Fruit fly (Drosophila melanogaster) whole organism, embryonic: ENCODE data around the gene ft.

ENCODE experiments used
- Abd-B ChIP-seq: fragments of 200-800 bp; sonication (Bioruptor generic); optimal IDR thresholded peaks from 2 replicates; lab custom pipeline; 2018; ENCODE audit warnings: missing biosample characterization, mild to moderate bottlenecking, missing genetic modification characterization, moderate library complexity
- Ada2b ChIP-seq: fragments of 200-800 bp; sonication (Bioruptor generic); IDR thresholded peaks from 2 replicates; pipeline ENCODE4 v1.3.6; 2022; ENCODE audit warnings: missing biosample characterization, missing genetic modification characterization
- Atf3 ChIP-seq: fragments of 200-800 bp; sonication (Bioruptor generic); optimal IDR thresholded peaks from 3 replicates; lab custom pipeline; 2016; ENCODE audit warnings: missing biosample characterization, missing genetic modification characterization
- Blimp-1 ChIP-seq: fragments of 200-800 bp; sonication (Bioruptor generic); optimal IDR thresholded peaks from 3 replicates; lab custom pipeline; 2018; ENCODE audit warnings: missing biosample characterization, missing genetic modification characterization, mild to moderate bottlenecking, moderate library complexity, missing genetic modification reagents
- CG11696 ChIP-seq: fragments of 200-800 bp; sonication (Bioruptor generic); IDR thresholded peaks from 2 replicates; pipeline ENCODE4 v1.3.6; 2022; ENCODE audit warnings: missing biosample characterization, missing genetic modification characterization
- CG12391 ChIP-seq: fragments of 200-800 bp; sonication (Bioruptor generic); optimal IDR thresholded peaks from 3 replicates; lab custom pipeline; 2018; ENCODE audit warnings: missing biosample characterization, mild to moderate bottlenecking, missing genetic modification characterization, moderate library complexity
- CG12659 ChIP-seq: fragments of 200-800 bp; sonication (Bioruptor generic); optimal IDR thresholded peaks from 3 replicates; lab custom pipeline; 2017; ENCODE audit warnings: mild to moderate bottlenecking, missing biosample characterization, missing genetic modification reagents, missing genetic modification characterization
- CG18619 ChIP-seq: fragments of 200-800 bp; sonication (Bioruptor generic); optimal IDR thresholded peaks from 3 replicates; lab custom pipeline; 2017; ENCODE audit warnings: missing biosample characterization, mild to moderate bottlenecking, missing genetic modification characterization
- CG2116 ChIP-seq: fragments of 200-800 bp; sonication (Bioruptor generic); optimal IDR thresholded peaks from 3 replicates; lab custom pipeline; 2018; ENCODE audit warnings: missing biosample characterization, mild to moderate bottlenecking, missing genetic modification characterization
- CG31388 ChIP-seq: fragments of 200-800 bp; sonication (Bioruptor generic); optimal IDR thresholded peaks from 2 replicates; lab custom pipeline; 2016; ENCODE audit warnings: missing biosample characterization, missing genetic modification characterization
- CG32767 ChIP-seq: fragments of 200-800 bp; sonication (Bioruptor generic); IDR thresholded peaks from 2 replicates; pipeline ENCODE4 v1.3.6; 2022; ENCODE audit warnings: missing biosample characterization, missing genetic modification characterization
- CG4328 ChIP-seq: fragments of 200-800 bp; sonication (Bioruptor generic); optimal IDR thresholded peaks from 3 replicates; lab custom pipeline; 2017; ENCODE audit warnings: missing biosample characterization, missing genetic modification reagents, missing genetic modification characterization
- CG4404 ChIP-seq: fragments of 200-800 bp; sonication (Bioruptor generic); IDR thresholded peaks from 2 replicates; pipeline ENCODE4 v1.3.6; 2022; ENCODE audit warnings: missing biosample characterization, missing genetic modification characterization
- CG4617 ChIP-seq: fragments of 200-800 bp; sonication (Bioruptor generic); optimal IDR thresholded peaks from 3 replicates; lab custom pipeline; 2016; ENCODE audit warnings: missing biosample characterization, missing genetic modification characterization, borderline replicate concordance
- CG4707 ChIP-seq: fragments of 200-800 bp; sonication (Bioruptor generic); optimal IDR thresholded peaks from 2 replicates; lab custom pipeline; 2018; ENCODE audit warnings: missing biosample characterization, mild to moderate bottlenecking, missing genetic modification characterization, moderate library complexity
- CG6765 ChIP-seq: fragments of 200-800 bp; sonication (Bioruptor generic); optimal IDR thresholded peaks from 3 replicates; lab custom pipeline; 2017; ENCODE audit warnings: missing biosample characterization, mild to moderate bottlenecking, missing genetic modification characterization
- CG7357 ChIP-seq: fragments of 200-800 bp; sonication (Bioruptor generic); IDR thresholded peaks from 3 replicates; pipeline ENCODE4 v1.3.6; 2022; ENCODE audit warnings: missing biosample characterization, missing genetic modification characterization
- CG8924 ChIP-seq: fragments of 200-800 bp; optimal IDR thresholded peaks from 3 replicates; lab custom pipeline; 2019; ENCODE audit warnings: missing biosample characterization, mild to moderate bottlenecking, missing genetic modification characterization, moderate library complexity
- CG9797 ChIP-seq: fragments of 200-800 bp; sonication (Bioruptor generic); optimal IDR thresholded peaks from 3 replicates; lab custom pipeline; 2018; ENCODE audit warnings: missing biosample characterization, mild to moderate bottlenecking, missing genetic modification characterization
- D19A ChIP-seq: fragments of 200-800 bp; optimal IDR thresholded peaks from 3 replicates; lab custom pipeline; 2019; ENCODE audit warnings: missing biosample characterization, mild to moderate bottlenecking, missing genetic modification characterization, moderate library complexity
- Dp ChIP-seq: fragments of 200-800 bp; sonication (Bioruptor generic); optimal IDR thresholded peaks from 2 replicates; lab custom pipeline; 2018; ENCODE audit warnings: missing biosample characterization, mild to moderate bottlenecking, missing genetic modification characterization, moderate library complexity
- E2f2 ChIP-seq: fragments of 200-800 bp; sonication (Bioruptor generic); IDR thresholded peaks from 2 replicates; pipeline ENCODE4 v1.3.6; 2022; ENCODE audit warnings: missing biosample characterization, missing genetic modification characterization
- Ets65A ChIP-seq: fragments of 200-800 bp; sonication (Bioruptor generic); peaks from one replicate; lab custom pipeline; 2016; ENCODE audit warnings: missing biosample characterization, missing genetic modification characterization
- HHEX ChIP-seq: fragments of 200-800 bp; sonication (Bioruptor generic); optimal IDR thresholded peaks from 3 replicates; lab custom pipeline; 2017; ENCODE audit warnings: missing biosample characterization, mild to moderate bottlenecking, missing genetic modification characterization, missing genetic modification reagents
- Lhr ChIP-seq: fragments of 200-800 bp; sonication (Bioruptor generic); optimal IDR thresholded peaks from 3 replicates; lab custom pipeline; 2017; ENCODE audit warnings: mild to moderate bottlenecking, missing biosample characterization, missing genetic modification reagents, missing genetic modification characterization
- MESR4 ChIP-seq: fragments of 200-800 bp; sonication (Bioruptor generic); optimal IDR thresholded peaks from 2 replicates; lab custom pipeline; 2018; ENCODE audit warnings: missing biosample characterization, mild to moderate bottlenecking, missing genetic modification characterization, moderate library complexity
- Mes4 ChIP-seq: fragments of 200-800 bp; sonication (Bioruptor generic); optimal IDR thresholded peaks from 2 replicates; lab custom pipeline; 2016; ENCODE audit warnings: missing biosample characterization, missing genetic modification characterization
- Nf-YA ChIP-seq: fragments of 200-800 bp; sonication (Bioruptor generic); IDR thresholded peaks from 2 replicates; pipeline ENCODE4 v1.3.6; 2022; ENCODE audit warnings: missing biosample characterization, missing genetic modification characterization
- Ravus ChIP-seq: fragments of 200-800 bp; sonication (Bioruptor generic); IDR thresholded peaks from 2 replicates; pipeline ENCODE4 v1.3.6; 2022; ENCODE audit warnings: missing biosample characterization, missing genetic modification characterization
- Six4 ChIP-seq: fragments of 200-800 bp; sonication (Bioruptor generic); optimal IDR thresholded peaks from 2 replicates; lab custom pipeline; 2016; ENCODE audit warnings: missing biosample characterization, missing genetic modification characterization
- Sox102F ChIP-seq: fragments of 200-800 bp; sonication (Bioruptor generic); optimal IDR thresholded peaks from 2 replicates; lab custom pipeline; 2018; ENCODE audit warnings: missing biosample characterization, mild to moderate bottlenecking, missing genetic modification characterization, moderate library complexity
- Xbp1 ChIP-seq: fragments of 200-800 bp; sonication (Bioruptor generic); optimal IDR thresholded peaks from 3 replicates; lab custom pipeline; 2016; ENCODE audit warnings: missing biosample characterization, mild to moderate bottlenecking, missing genetic modification characterization
- YL-1 ChIP-seq: fragments of 200-800 bp; sonication (Bioruptor generic); optimal IDR thresholded peaks from 3 replicates; lab custom pipeline; 2017; ENCODE audit warnings: missing biosample characterization, mild to moderate bottlenecking, missing genetic modification characterization
- ase ChIP-seq: fragments of 200-800 bp; sonication (Bioruptor generic); IDR thresholded peaks from 3 replicates; pipeline ENCODE4 v1.3.6; 2022; ENCODE audit warnings: missing biosample characterization, missing genetic modification characterization
- cato ChIP-seq: fragments of 200-800 bp; sonication (Bioruptor generic); optimal IDR thresholded peaks from 2 replicates; lab custom pipeline; 2016; ENCODE audit warnings: missing biosample characterization, missing genetic modification characterization, borderline replicate concordance
- chn ChIP-seq: fragments of 200-800 bp; sonication (Bioruptor generic); optimal IDR thresholded peaks from 2 replicates; lab custom pipeline; 2016; ENCODE audit warnings: missing biosample characterization, missing genetic modification characterization
- corto ChIP-seq: fragments of 200-800 bp; sonication (Bioruptor generic); optimal IDR thresholded peaks from 2 replicates; lab custom pipeline; 2016; ENCODE audit warnings: missing biosample characterization, mild to moderate bottlenecking, missing genetic modification characterization, moderate library complexity
- da ChIP-seq: fragments of 200-800 bp; sonication (Bioruptor generic); optimal IDR thresholded peaks from 2 replicates; lab custom pipeline; 2016; ENCODE audit warnings: missing biosample characterization, missing genetic modification characterization
- disco-r ChIP-seq: fragments of 200-800 bp; sonication (Bioruptor generic); optimal IDR thresholded peaks from 2 replicates; lab custom pipeline; 2016; ENCODE audit warnings: missing biosample characterization, missing genetic modification characterization
- gt ChIP-seq: fragments of 200-800 bp; sonication (Bioruptor generic); IDR thresholded peaks from 2 replicates; pipeline ENCODE4 v1.3.6; 2022; ENCODE audit warnings: missing biosample characterization, missing genetic modification characterization
- ind ChIP-seq: fragments of 200-800 bp; sonication (Bioruptor generic); optimal IDR thresholded peaks from 3 replicates; lab custom pipeline; 2016; ENCODE audit warnings: missing biosample characterization, missing genetic modification characterization
- insv ChIP-seq, 2 experiments: fragments of 200-800 bp; sonication (Bioruptor generic); optimal IDR thresholded peaks; 3 replicates each; lab custom pipeline; 2016 to 2018; ENCODE audit warnings: missing biosample characterization in 2 of 2, missing genetic modification characterization in 2 of 2
- knrl ChIP-seq: fragments of 200-800 bp; sonication (Bioruptor generic); IDR thresholded peaks from 3 replicates; pipeline ENCODE4 v1.3.6; 2022; ENCODE audit warnings: missing biosample characterization, missing genetic modification characterization; ENCODE audit not compliant: partially characterized antibody
- lilli ChIP-seq: fragments of 200-800 bp; sonication (Bioruptor generic); optimal IDR thresholded peaks from 3 replicates; lab custom pipeline; 2016; ENCODE audit warnings: missing biosample characterization, missing genetic modification characterization
- lov ChIP-seq, 2 experiments: fragments of 200-800 bp in 1 of 2; fragments of >200 bp in 1 of 2; sonication (Bioruptor generic) in 1 of 2; IDR thresholded peaks in 1 of 2; optimal IDR thresholded peaks in 1 of 2; 2 replicates in 1 of 2; 3 replicates in 1 of 2; pipeline versions ENCODE4 v1.3.6 to Lab custom; 2017 to 2022; ENCODE audit warnings: missing biosample characterization in 1 of 2, missing genetic modification characterization in 1 of 2
- mam ChIP-seq: fragments of 200-800 bp; sonication (Bioruptor generic); optimal IDR thresholded peaks from 3 replicates; lab custom pipeline; 2016; ENCODE audit warnings: missing biosample characterization, missing genetic modification characterization
- row ChIP-seq: fragments of 200-800 bp; sonication (Bioruptor generic); IDR thresholded peaks from 3 replicates; pipeline ENCODE4 v1.3.6; 2022; ENCODE audit warnings: missing biosample characterization, missing genetic modification characterization
- tgo ChIP-seq: fragments of 200-800 bp; sonication (Bioruptor generic); IDR thresholded peaks from 3 replicates; pipeline ENCODE4 v1.3.6; 2022; ENCODE audit warnings: missing biosample characterization, missing genetic modification characterization
- tin ChIP-seq: fragments of 200-800 bp; sonication (Bioruptor generic); optimal IDR thresholded peaks from 3 replicates; lab custom pipeline; 2016; ENCODE audit warnings: missing biosample characterization, missing genetic modification characterization
- trh ChIP-seq: fragments of 200-800 bp; sonication (Bioruptor generic); optimal IDR thresholded peaks from 2 replicates; lab custom pipeline; 2016; ENCODE audit warnings: missing biosample characterization, missing genetic modification characterization
- vfl ChIP-seq: fragments of 200-800 bp; sonication (Bioruptor generic); optimal IDR thresholded peaks from 2 replicates; lab custom pipeline; 2016; ENCODE audit warnings: missing biosample characterization, missing genetic modification characterization
- yki ChIP-seq: fragments of >200 bp; optimal IDR thresholded peaks from 3 replicates; lab custom pipeline; 2018

The ft gene

dm6 chr2L:4197913-4198319, 23.7 kb downstream of the ft start, which contains the start of gene Naprt (continued):
- TF ChIP-seq CG2116 (GFP tag; lab: Kevin White, UChicago) (peak; percentile 21), mam (no peak), knrl (GFP tag; lab: Robert Waterston, UW) (no peak; the same call in 2 of the 3 replicates), Abd-B (peak; percentile 28), Atf3 (GFP tag; lab: Kevin White, UChicago) (no peak), YL-1 (GFP tag; lab: Kevin White, UChicago) (no peak), Ada2b (no peak), da (GFP tag; lab: Kevin White, UChicago) (no peak), CG12391 (peak; percentile 38), CG4707 (no peak), CG11696 (no peak), tgo (GFP tag; lab: Robert Waterston, UW) (no peak), row (GFP tag; lab: Robert Waterston, UW) (peak; percentile 86), lov (optimal IDR thresholded peaks at IDR 0.05; lab: Kevin White, UChicago) (no peak), lov (GFP tag; IDR thresholded peaks at IDR 0.05; lab: Robert Waterston, UW) (no peak), ase (GFP tag; lab: Robert Waterston, UW) (no peak), CG32767 (no peak), CG18619 (GFP tag; lab: Kevin White, UChicago) (no peak), Dp (peak; percentile 88), gt (GFP tag; lab: Robert Waterston, UW) (no peak), disco-r (GFP tag; lab: Kevin White, UChicago) (no peak), CG9797 (GFP tag; lab: Kevin White, UChicago) (peak; percentile 51), Xbp1 (GFP tag; lab: Kevin White, UChicago) (no peak), CG6765 (GFP tag; lab: Kevin White, UChicago) (no peak), CG4328 (GFP tag; lab: Kevin White, UChicago) (no peak), D19A (tag; lab: Kevin White, UChicago) (no peak), chn (no peak), CG31388 (GFP tag; lab: Kevin White, UChicago) (no peak), E2f2 (GFP tag; lab: Robert Waterston, UW) (peak; percentile 88), lilli (GFP tag; lab: Kevin White, UChicago) (no peak), Mes4 (GFP tag; lab: Kevin White, UChicago) (no peak), Blimp-1 (GFP tag; lab: Kevin White, UChicago) (peak; percentile 75), trh (GFP tag; lab: Kevin White, UChicago) (no peak), CG4404 (GFP tag; lab: Robert Waterston, UW) (no peak), MESR4 (peak; percentile 32), corto (GFP tag; lab: Kevin White, UChicago) (no peak), CG7357 (GFP tag; lab: Robert Waterston, UW) (no peak), yki (no peak), insv (GFP tag; optimal IDR thresholded peaks at IDR 0.05; lab: Kevin White, UChicago) (no peak), ind (GFP tag; lab: Kevin White, UChicago) (no peak), CG8924 (tag; lab: Kevin White, UChicago) (no peak), Ets65A (GFP tag; lab: Kevin White, UChicago) (no peak), Nf-YA (no peak), cato (GFP tag; lab: Kevin White, UChicago) (no peak), Sox102F (GFP tag; lab: Kevin White, UChicago) (no peak), tin (GFP tag; lab: Kevin White, UChicago) (no peak), vfl (GFP tag; lab: Kevin White, UChicago) (no peak), HHEX (GFP tag; lab: Kevin White, UChicago) (no peak), Lhr (GFP tag; lab: Kevin White, UChicago) (no peak), Six4 (no peak), CG4617 (no peak), Ravus (GFP tag; lab: Robert Waterston, UW) (no peak), CG12659 (GFP tag; lab: Kevin White, UChicago) (peak; percentile 28)
